Fruit fly (Drosophila melanogaster): ENCODE data around the gene CycH.
A peak's percentile ranks its signal among the peaks of the same experiment; 100 is the strongest.

The CycH gene

DNA sequence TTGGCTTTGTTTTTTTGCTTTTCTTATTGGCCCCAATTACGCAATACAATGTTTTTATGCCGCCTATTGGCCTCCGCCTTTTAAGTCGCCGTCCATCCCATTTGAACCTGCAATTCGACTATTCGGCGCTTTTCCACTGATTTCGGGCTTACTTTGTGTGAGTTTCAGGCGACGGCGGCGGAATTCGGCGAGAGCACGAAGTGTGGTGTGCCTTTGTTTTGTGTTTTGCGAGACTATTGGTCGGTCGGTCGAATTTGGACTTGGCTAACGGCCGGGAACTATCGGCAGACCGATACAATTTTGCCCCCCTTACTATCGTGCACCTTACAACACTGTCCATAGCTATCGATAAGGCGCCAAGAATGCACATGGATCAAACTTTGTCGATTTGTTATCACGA, 19.3 kb downstream of the CycH start, which contains the start of gene P5CDh1 (continued):
- TF ChIP-seq HmgZ (tag; optimal IDR thresholded peaks at IDR 0.05) = peak; percentile 72
- TF ChIP-seq lilli (GFP tag; optimal IDR thresholded peaks at IDR 0.05) = peak; percentile 46
- TF ChIP-seq CG3847 (GFP tag; IDR thresholded peaks at IDR 0.05) = peak; percentile 74
- TF ChIP-seq MESR4 (GFP tag; optimal IDR thresholded peaks at IDR 0.05) = peak; percentile 35
- peak; percentile 70 for TF ChIP-seq Nf-YC (tag; optimal IDR thresholded peaks at IDR 0.05)
- no peak for TF ChIP-seq CG10366 (GFP tag; IDR thresholded peaks at IDR 0.05)
- peak; percentile 78 for TF ChIP-seq hb (GFP tag; IDR thresholded peaks at IDR 0.05; ENCODE audit: partially characterized antibody)
- peak; percentile 72 for TF ChIP-seq sqz (GFP tag; optimal IDR thresholded peaks at IDR 0.05)
- no peak for TF ChIP-seq CG9876 (GFP tag; optimal IDR thresholded peaks at IDR 0.05)
- peak; percentile 22 for TF ChIP-seq sens (GFP tag)
- peak; percentile 1 for TF ChIP-seq MTF-1 (GFP tag; optimal IDR thresholded peaks at IDR 0.05; ENCODE audit: borderline replicate concordance)
- no peak for TF ChIP-seq CG13775 (GFP tag; optimal IDR thresholded peaks at IDR 0.05)
- peak; percentile 8 for TF ChIP-seq CG14710 (tag; optimal IDR thresholded peaks at IDR 0.05)
- TF ChIP-seq CG31224 (GFP tag; IDR thresholded peaks at IDR 0.05) = no peak
- TF ChIP-seq BEAF-32 (GFP tag; optimal IDR thresholded peaks at IDR 0.05) = peak; percentile 86
- TF ChIP-seq Stat92E (GFP tag; optimal IDR thresholded peaks at IDR 0.05) = no peak
- no peak for TF ChIP-seq psq (GFP tag; optimal IDR thresholded peaks at IDR 0.05)
- peak; percentile 95 for TF ChIP-seq CG13287 (GFP tag; IDR thresholded peaks at IDR 0.05; ENCODE audit: partially characterized antibody)
- TF ChIP-seq wdn (GFP tag; IDR thresholded peaks at IDR 0.05) = no peak
- no peak for TF ChIP-seq CG14441 (GFP tag; IDR thresholded peaks at IDR 0.05)
- TF ChIP-seq repo (GFP tag; optimal IDR thresholded peaks at IDR 0.05) = no peak
- TF ChIP-seq jumu (GFP tag; optimal IDR thresholded peaks at IDR 0.05) = no peak
- peak; percentile 58 for TF ChIP-seq CG2129 (GFP tag; IDR thresholded peaks at IDR 0.05; ENCODE audit: partially characterized antibody)
- peak; percentile 44 for TF ChIP-seq CG34376 (GFP tag; optimal IDR thresholded peaks at IDR 0.05)
- TF ChIP-seq sc (optimal IDR thresholded peaks at IDR 0.05) = no peak
- no peak for TF ChIP-seq sc (GFP tag; optimal IDR thresholded peaks at IDR 0.05)
- no peak for TF ChIP-seq crol (GFP tag; IDR thresholded peaks at IDR 0.05)
- no peak for TF ChIP-seq CG10321 (GFP tag; IDR thresholded peaks at IDR 0.05)
- no peak for TF ChIP-seq Trl (optimal IDR thresholded peaks at IDR 0.05)
- no peak for TF ChIP-seq Trl (GFP tag; optimal IDR thresholded peaks at IDR 0.05)
- TF ChIP-seq h (optimal IDR thresholded peaks at IDR 0.05) = no peak
- TF ChIP-seq Sry-δ (GFP tag; optimal IDR thresholded peaks at IDR 0.05) = peak; percentile 81
- peak; percentile 30 for TF ChIP-seq Dad (GFP tag; optimal IDR thresholded peaks at IDR 0.05)
- TF ChIP-seq CG18619 (GFP tag; optimal IDR thresholded peaks at IDR 0.05) = no peak
- TF ChIP-seq CG12659 (GFP tag; optimal IDR thresholded peaks at IDR 0.05) = peak; percentile 63
- no peak for TF ChIP-seq BtbVII (GFP tag; optimal IDR thresholded peaks at IDR 0.05)
- peak; percentile 70 for TF ChIP-seq CG1603 (tag; optimal IDR thresholded peaks at IDR 0.05)
- TF ChIP-seq pfk (GFP tag; optimal IDR thresholded peaks at IDR 0.05) = no peak
- TF ChIP-seq eve (GFP tag; optimal IDR thresholded peaks at IDR 0.05) = no peak
- peak; percentile 1 for TF ChIP-seq CG6765 (GFP tag; optimal IDR thresholded peaks at IDR 0.05)
- peak; percentile 7 for TF ChIP-seq CG10654 (GFP tag; optimal IDR thresholded peaks at IDR 0.05)
- peak; percentile 97 for TF ChIP-seq Elba2 (GFP tag; optimal IDR thresholded peaks at IDR 0.05)
- peak; percentile 30 for TF ChIP-seq pho (GFP tag; optimal IDR thresholded peaks at IDR 0.05)
- TF ChIP-seq tap (tag; optimal IDR thresholded peaks at IDR 0.05) = no peak
- peak; percentile 31 for TF ChIP-seq tx (GFP tag; optimal IDR thresholded peaks at IDR 0.05)
- TF ChIP-seq H2.0 (GFP tag; IDR thresholded peaks at IDR 0.05) = peak; percentile 44; the same call in 1 of the 2 replicates
- peak; percentile 65 for TF ChIP-seq CG32532 (GFP tag; IDR thresholded peaks at IDR 0.05)
- peak; percentile 83 for TF ChIP-seq CG6791 (GFP tag; IDR thresholded peaks at IDR 0.05; ENCODE audit: partially characterized antibody)
- peak; percentile 29 for TF ChIP-seq CoRest (tag; optimal IDR thresholded peaks at IDR 0.05)
- no peak for TF ChIP-seq cad (GFP tag; optimal IDR thresholded peaks at IDR 0.05)
- no peak for TF ChIP-seq CG12104 (GFP tag; optimal IDR thresholded peaks at IDR 0.05)
- TF ChIP-seq pum (GFP tag; optimal IDR thresholded peaks at IDR 0.05) = no peak

All from whole organism, embryonic.